Worm (Caenorhabditis elegans) whole organism, L2 larva: Measurements from ENCODE around the gene F15B9.11.

Experiments
- aly-2 ChIP-seq: fragments of 150-350 bp; optimal IDR thresholded peaks from 2 replicates; lab custom pipeline; 2014; ENCODE audit warnings: missing biosample characterization, missing genetic modification characterization
- nhr-12 ChIP-seq: fragments of 150-350 bp; optimal IDR thresholded peaks from 2 replicates; lab custom pipeline; 2014; ENCODE audit warnings: missing biosample characterization, missing genetic modification characterization

DNA sequence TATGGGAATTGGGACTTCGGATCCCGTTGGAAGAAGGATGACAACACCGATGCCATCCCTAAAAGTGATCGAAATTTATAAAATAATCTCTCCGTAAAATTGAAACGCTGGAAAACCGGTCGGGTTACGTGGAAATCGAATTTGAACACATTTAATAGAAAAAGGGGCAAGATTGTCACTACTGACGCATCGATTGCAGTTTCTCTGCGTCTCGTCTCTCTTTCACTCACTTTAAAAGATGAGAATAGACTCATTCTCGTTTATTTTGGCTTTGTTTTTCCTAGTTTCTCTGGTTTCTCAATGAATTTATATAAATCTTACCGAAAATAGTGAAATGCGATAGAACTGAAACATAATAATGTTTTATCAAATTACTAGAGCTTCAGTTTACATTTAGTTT, 49.0 kb upstream of the F15B9.11 start, which contains the start of gene scyl-1:
- no peak for TF ChIP-seq nhr-12
- TF ChIP-seq aly-2 (tag; lab: Kevin White, UChicago) = no peak
